Fruit fly (Drosophila melanogaster) whole organism, wandering third instar larva: ENCODE data around the gene CG9747.

Experiments used
- Sp1 ChIP-seq: fragments of 200-800 bp; sonication (Bioruptor generic); optimal IDR thresholded peaks from 3 replicates; lab custom pipeline; 2019; ENCODE audit warnings: missing biosample characterization, mild to moderate bottlenecking, missing genetic modification characterization, moderate library complexity
- br ChIP-seq: fragments of 200-800 bp; sonication (Bioruptor generic); optimal IDR thresholded peaks from 2 replicates; lab custom pipeline; 2016; ENCODE audit warnings: missing biosample characterization, missing genetic modification characterization
- h ChIP-seq: fragments of 200-800 bp; sonication (Bioruptor generic); optimal IDR thresholded peaks from 3 replicates; lab custom pipeline; 2016; ENCODE audit warnings: missing biosample characterization, mild to moderate bottlenecking, missing genetic modification characterization
- psq ChIP-seq: fragments of 200-800 bp; sonication (Bioruptor generic); optimal IDR thresholded peaks from 3 replicates; lab custom pipeline; 2017; ENCODE audit warnings: missing biosample characterization, mild to moderate bottlenecking, missing genetic modification characterization, moderate library complexity

dm6 chr3R:30191462-30191874 lies 416 bp upstream of the CG9747 start:
- TF ChIP-seq psq (GFP tag; lab: Kevin White, UChicago) (peak; percentile 57), br (GFP tag; lab: Kevin White, UChicago) (peak; percentile 47), h (GFP tag; lab: Kevin White, UChicago) (peak; percentile 82), Sp1 (GFP tag; lab: Kevin White, UChicago) (peak; percentile 64)
